Worm (Caenorhabditis elegans): Measurements from ENCODE around the gene T22F7.3.

T22F7.3 gene

DNA sequence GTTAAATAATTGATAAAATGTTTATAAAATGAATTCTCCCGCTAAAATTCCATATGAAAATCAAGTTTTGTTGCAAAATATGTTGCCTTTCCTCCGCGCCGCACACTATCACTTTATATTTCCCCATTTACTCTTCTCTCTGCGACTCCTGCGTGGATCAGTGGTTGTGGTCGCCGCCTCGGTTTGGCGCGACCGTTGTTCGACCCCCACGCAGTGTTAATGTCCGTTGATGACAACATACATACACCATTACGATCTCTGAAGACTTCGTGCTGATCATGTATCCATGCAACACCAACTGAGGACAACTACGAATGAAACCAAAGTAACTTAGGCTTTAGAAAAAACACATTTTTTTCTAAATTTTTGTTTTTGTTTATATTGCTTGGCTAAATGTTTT lies 21.3 kb downstream of the T22F7.3 start (continued):
- TF ChIP-seq ZK337.2 (GFP tag; IDR thresholded peaks at IDR 0.05) (peak; percentile 81), duxl-1 (tag; optimal IDR thresholded peaks at IDR 0.05; ENCODE audit: poor library complexity) (peak; percentile 81), mdt-29 (GFP tag; IDR thresholded peaks at IDR 0.05) (peak; percentile 84), T26A8.4 (GFP tag; IDR thresholded peaks at IDR 0.05) (peak; percentile 85), spr-1 (tag; optimal IDR thresholded peaks at IDR 0.05) (peak; percentile 89), egl-27 (tag; optimal IDR thresholded peaks at IDR 0.05) (no peak), fkh-10 (GFP tag; optimal IDR thresholded peaks at IDR 0.05) (peak; percentile 39), aha-1 (tag) (peak; percentile 93), lin-1 (GFP tag; IDR thresholded peaks at IDR 0.05) (peak; percentile 93), mep-1 (tag; optimal IDR thresholded peaks at IDR 0.05) (no peak), dve-1 (tag; optimal IDR thresholded peaks at IDR 0.05; ENCODE audit: insufficient read depth) (peak; percentile 83), F37D6.2 (tag; optimal IDR thresholded peaks at IDR 0.05) (peak; percentile 77)

DNA sequence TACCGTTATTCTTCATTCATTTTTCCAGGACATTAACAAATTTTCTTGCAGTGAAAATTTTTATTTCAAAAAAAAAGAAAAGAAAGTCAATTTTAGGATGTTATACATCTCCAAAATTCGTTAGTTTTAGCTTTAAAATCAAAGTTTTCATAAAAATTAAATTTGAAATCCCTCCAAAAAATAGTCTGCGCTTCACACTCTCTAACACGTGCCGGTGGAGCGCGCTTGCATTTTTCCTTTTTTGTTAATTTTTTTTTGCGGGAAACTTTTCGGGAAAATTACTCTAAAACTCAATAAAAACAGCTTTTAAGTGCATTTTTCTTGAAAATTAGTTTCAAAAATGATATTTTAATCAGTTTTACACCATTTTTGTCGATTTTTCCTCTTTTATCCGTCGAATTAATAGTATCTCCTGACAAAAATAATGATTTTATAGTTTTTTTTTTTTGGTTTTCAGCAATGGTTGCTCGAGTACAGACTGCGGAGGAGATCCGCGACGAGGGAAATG lies 32.7 kb downstream of the T22F7.3 start, which contains the start of gene unc-45:
unc-45 (plus strand) TSS at position 458 of the 508 bp plus-strand sequence.
- TF ChIP-seq aha-1 (tag) (peak; percentile 14), lsy-2 (tag; optimal IDR thresholded peaks at IDR 0.05) (peak in 1 of 2 experiments; percentile 58), dpl-1 (GFP tag; optimal IDR thresholded peaks at IDR 0.05) (peak; percentile 88), unc-62 (GFP tag; optimal IDR thresholded peaks at IDR 0.05 in 1 of 2) (peak in 1 of 2 experiments; percentile 7), unc-62 (tag; optimal IDR thresholded peaks at IDR 0.05) (no peak), lin-29 (GFP tag; IDR thresholded peaks at IDR 0.05) (no peak), mes-2 (tag; optimal IDR thresholded peaks at IDR 0.05; ENCODE audit: poor library complexity, severe bottlenecking) (peak; percentile 46), mdl-1 (tag; optimal IDR thresholded peaks at IDR 0.05) (no peak), lin-38 (GFP tag; IDR thresholded peaks at IDR 0.05) (peak; percentile 92), snpc-1.2 (GFP tag; IDR thresholded peaks at IDR 0.05) (no peak), hlh-30 (tag; optimal IDR thresholded peaks at IDR 0.05; ENCODE audit: insufficient read depth) (peak; percentile 50), mep-1 (tag; optimal IDR thresholded peaks at IDR 0.05) (peak; percentile 30), F44E2.7 (GFP tag; IDR thresholded peaks at IDR 0.05) (no peak), nhr-6 (tag; optimal IDR thresholded peaks at IDR 0.05) (peak; percentile 26)

DNA sequence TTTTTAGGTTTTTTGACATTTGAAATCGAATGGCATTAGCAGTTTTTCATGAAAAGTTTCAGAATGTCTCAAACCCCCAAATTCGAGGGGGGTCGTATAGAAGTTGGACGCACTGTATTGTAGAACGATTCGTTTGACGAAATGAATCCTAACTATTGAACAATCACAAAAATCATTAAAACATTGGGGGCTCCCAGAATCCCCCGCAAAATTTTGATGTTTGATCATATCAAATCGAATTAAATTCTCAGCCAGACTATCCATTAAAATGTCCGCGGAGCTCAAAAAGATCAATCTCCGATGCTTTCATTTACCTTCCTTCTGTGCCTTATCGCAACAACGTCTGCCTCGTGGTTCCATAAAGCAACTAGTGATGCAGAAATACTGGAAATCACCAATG lies 35.4 kb downstream of the T22F7.3 start, which contains the start of gene F30H5.5:
F30H5.5 (plus strand) TSS at position 301 of the 400 bp plus-strand sequence.
- TF ChIP-seq ceh-62 (tag; optimal IDR thresholded peaks at IDR 0.05) (no peak), F26F4.8 (GFP tag; conservative IDR thresholded peaks at IDR 0.05) (no peak), dmd-9 (GFP tag; IDR thresholded peaks at IDR 0.05) (no peak), nhr-76 (tag; optimal IDR thresholded peaks at IDR 0.05) (no peak), madf-9 (GFP tag; conservative IDR thresholded peaks at IDR 0.05) (no peak), ztf-7 (tag; optimal IDR thresholded peaks at IDR 0.05) (no peak), aha-1 (tag) (no peak), mdl-1 (tag; optimal IDR thresholded peaks at IDR 0.05) (no peak), lsy-2 (tag; optimal IDR thresholded peaks at IDR 0.05) (no peak), hmg-1.1 (GFP tag; IDR thresholded peaks at IDR 0.05) (no peak), tra-1 (GFP tag; IDR thresholded peaks at IDR 0.05) (no peak), ceh-20 (GFP tag; IDR thresholded peaks at IDR 0.05) (no peak), R02D3.7 (tag; optimal IDR thresholded peaks at IDR 0.05) (no peak), zag-1 (tag; optimal IDR thresholded peaks at IDR 0.05) (no peak), ztf-11 (tag; optimal IDR thresholded peaks at IDR 0.05) (no peak), ceh-28 (tag; optimal IDR thresholded peaks at IDR 0.05) (no peak)

Data from whole organism, L4 larva.